Worm (Caenorhabditis elegans) whole organism, L2 larva: ENCODE data around the gene F38B2.2.
A peak's percentile ranks its signal among the peaks of the same experiment; 100 is the strongest.

ENCODE experiments used
- C34F6.9 ChIP-seq: fragments of 150-350 bp; optimal IDR thresholded peaks from 2 replicates; lab custom pipeline; 2014; ENCODE audit warnings: missing biosample characterization, missing genetic modification characterization
- F13H6.1 ChIP-seq: sonication (generic microtip); optimal IDR thresholded peaks from 2 replicates; lab custom pipeline; 2016; ENCODE audit warnings: missing genetic modification characterization, missing compliant biosample characterization
- R02D3.7 ChIP-seq: fragments of 150-350 bp; optimal IDR thresholded peaks from 2 replicates; lab custom pipeline; 2014; ENCODE audit warnings: missing biosample characterization, missing genetic modification characterization
- Y55F3AM.14 ChIP-seq: fragments of 200-800 bp; sonication (Bioruptor generic); optimal IDR thresholded peaks from 2 replicates; lab custom pipeline; 2018; ENCODE audit warnings: mild to moderate bottlenecking, missing genetic modification characterization, missing compliant biosample characterization
- ZK546.5 ChIP-seq: sonication (generic microtip); optimal IDR thresholded peaks from 2 replicates; lab custom pipeline; 2017; ENCODE audit warnings: missing biosample characterization, missing genetic modification characterization
- alr-1 ChIP-seq: fragments of 150-350 bp; optimal IDR thresholded peaks from 2 replicates; lab custom pipeline; 2014; ENCODE audit warnings: missing biosample characterization, missing genetic modification characterization
- aly-2 ChIP-seq: fragments of 150-350 bp; optimal IDR thresholded peaks from 2 replicates; lab custom pipeline; 2014; ENCODE audit warnings: missing biosample characterization, missing genetic modification characterization
- ama-1 ChIP-seq: fragments of 150-350 bp; optimal IDR thresholded peaks from 2 replicates; lab custom pipeline; 2018; ENCODE audit warnings: inconsistent platforms
- blmp-1 ChIP-seq: sonication (generic microtip); optimal IDR thresholded peaks from 2 replicates; lab custom pipeline; 2017; ENCODE audit warnings: missing genetic modification characterization, mild to moderate bottlenecking, missing compliant biosample characterization, antibody characterized with exemption, moderate library complexity; ENCODE audit not compliant: insufficient read depth
- ceh-16 ChIP-seq: fragments of 150-350 bp; optimal IDR thresholded peaks from 2 replicates; lab custom pipeline; 2014; ENCODE audit warnings: missing biosample characterization, missing genetic modification characterization
- ceh-82 ChIP-seq: fragments of 150-350 bp; optimal IDR thresholded peaks from 2 replicates; lab custom pipeline; 2014; ENCODE audit warnings: missing biosample characterization, missing genetic modification characterization
- crh-2 ChIP-seq: sonication (generic microtip); optimal IDR thresholded peaks from 2 replicates; lab custom pipeline; 2017; ENCODE audit warnings: missing biosample characterization, missing genetic modification characterization
- dmd-4 ChIP-seq: sonication (generic microtip); optimal IDR thresholded peaks from 2 replicates; lab custom pipeline; 2017; ENCODE audit warnings: missing biosample characterization, missing genetic modification characterization
- egl-27 ChIP-seq: sonication (generic microtip); optimal IDR thresholded peaks from 3 replicates; lab custom pipeline; 2017; ENCODE audit warnings: missing biosample characterization, missing genetic modification reagents, missing genetic modification characterization
- elt-1 ChIP-seq: fragments of 150-350 bp; optimal IDR thresholded peaks from 2 replicates; lab custom pipeline; 2014; ENCODE audit warnings: missing biosample characterization, missing genetic modification characterization
- elt-3 ChIP-seq: sonication (generic microtip); optimal IDR thresholded peaks from 2 replicates; lab custom pipeline; 2017; ENCODE audit warnings: missing biosample characterization, missing genetic modification characterization
- fos-1 ChIP-seq: fragments of 150-350 bp; optimal IDR thresholded peaks from 2 replicates; lab custom pipeline; 2014; ENCODE audit warnings: missing biosample characterization, missing genetic modification characterization
- gmeb-1 ChIP-seq: fragments of 150-350 bp; optimal IDR thresholded peaks from 2 replicates; lab custom pipeline; 2014; ENCODE audit warnings: missing biosample characterization, missing genetic modification characterization
- lin-11 ChIP-seq: fragments of 150-350 bp; sonication (generic microtip); optimal IDR thresholded peaks from 2 replicates; lab custom pipeline; 2014; ENCODE audit warnings: missing biosample characterization, missing genetic modification characterization, inconsistent platforms, mixed read lengths
- lin-13 ChIP-seq: fragments of 150-350 bp; optimal IDR thresholded peaks from 2 replicates; lab custom pipeline; 2014; ENCODE audit warnings: missing biosample characterization, missing genetic modification reagents, missing genetic modification characterization
- lin-39 ChIP-seq: fragments of 150-350 bp; optimal IDR thresholded peaks from 2 replicates; lab custom pipeline; 2014; ENCODE audit warnings: missing biosample characterization, missing genetic modification reagents, missing genetic modification characterization
- lsy-2 ChIP-seq, 2 experiments: fragments of 150-350 bp in 1 of 2; sonication (generic microtip) in 1 of 2; optimal IDR thresholded peaks; 2 replicates each; lab custom pipeline; 2014 to 2017; ENCODE audit warnings: missing biosample characterization in 2 of 2, missing genetic modification characterization in 2 of 2
- mab-5 ChIP-seq: fragments of 150-350 bp; optimal IDR thresholded peaks from 2 replicates; lab custom pipeline; 2014; ENCODE audit warnings: missing biosample characterization, missing genetic modification characterization
- mbf-1 ChIP-seq: sonication (generic microtip); optimal IDR thresholded peaks from 2 replicates; lab custom pipeline; 2017; ENCODE audit warnings: missing biosample characterization, missing genetic modification characterization
- mdl-1 ChIP-seq, 2 experiments: fragments of 150-350 bp in 1 of 2; sonication (generic microtip) in 1 of 2; optimal IDR thresholded peaks; 2 replicates each; lab custom pipeline; 2017; ENCODE audit warnings: missing biosample characterization in 2 of 2, missing genetic modification characterization in 2 of 2
- nhr-10 ChIP-seq: sonication (generic microtip); optimal IDR thresholded peaks from 2 replicates; lab custom pipeline; 2017; ENCODE audit warnings: missing biosample characterization, missing genetic modification characterization
- nhr-11 ChIP-seq: fragments of 150-350 bp; optimal IDR thresholded peaks from 2 replicates; lab custom pipeline; 2014; ENCODE audit warnings: missing biosample characterization, missing genetic modification characterization
- nhr-12 ChIP-seq: fragments of 150-350 bp; optimal IDR thresholded peaks from 2 replicates; lab custom pipeline; 2014; ENCODE audit warnings: missing biosample characterization, missing genetic modification characterization
- nhr-129 ChIP-seq: fragments of 150-350 bp; optimal IDR thresholded peaks from 2 replicates; lab custom pipeline; 2014; ENCODE audit warnings: missing biosample characterization, missing genetic modification characterization
- nhr-21 ChIP-seq: fragments of 150-350 bp; optimal IDR thresholded peaks from 2 replicates; lab custom pipeline; 2014; ENCODE audit warnings: missing biosample characterization, missing genetic modification characterization
- nhr-23 ChIP-seq: fragments of 150-350 bp; optimal IDR thresholded peaks from 2 replicates; lab custom pipeline; 2014; ENCODE audit warnings: missing biosample characterization, missing genetic modification reagents, missing genetic modification characterization
- nhr-237 ChIP-seq: fragments of 150-350 bp; optimal IDR thresholded peaks from 2 replicates; lab custom pipeline; 2014; ENCODE audit warnings: missing biosample characterization, missing genetic modification characterization
- nhr-25 ChIP-seq: fragments of 150-350 bp; sonication (generic microtip); optimal IDR thresholded peaks from 3 replicates; lab custom pipeline; 2014; ENCODE audit warnings: missing biosample characterization, missing genetic modification characterization
- nhr-6 ChIP-seq: fragments of 150-350 bp; optimal IDR thresholded peaks from 2 replicates; lab custom pipeline; 2014; ENCODE audit warnings: missing biosample characterization, missing genetic modification characterization
- nhr-77 ChIP-seq: fragments of 150-350 bp; optimal IDR thresholded peaks from 2 replicates; lab custom pipeline; 2014; ENCODE audit warnings: missing biosample characterization, missing genetic modification characterization
- peb-1 ChIP-seq: fragments of 150-350 bp; optimal IDR thresholded peaks from 2 replicates; lab custom pipeline; 2014; ENCODE audit warnings: missing biosample characterization, missing genetic modification characterization
- sem-4 ChIP-seq: fragments of 150-350 bp; optimal IDR thresholded peaks from 2 replicates; lab custom pipeline; 2014; ENCODE audit warnings: missing biosample characterization, missing genetic modification reagents, missing genetic modification characterization
- skn-1 ChIP-seq: sonication (generic microtip); optimal IDR thresholded peaks from 2 replicates; lab custom pipeline; 2017; ENCODE audit warnings: missing biosample characterization, missing genetic modification characterization
- sma-3 ChIP-seq: sonication (generic microtip); optimal IDR thresholded peaks from 2 replicates; lab custom pipeline; 2016; ENCODE audit warnings: missing genetic modification reagents, missing genetic modification characterization, missing compliant biosample characterization
- sma-9 ChIP-seq, 2 experiments: fragments of 150-350 bp in 1 of 2; sonication (generic microtip) in 1 of 2; optimal IDR thresholded peaks; 2 replicates each; lab custom pipeline; 2014 to 2016; ENCODE audit warnings: missing genetic modification characterization in 2 of 2, mild to moderate bottlenecking in 1 of 2, missing biosample characterization in 1 of 2, missing compliant biosample characterization in 1 of 2, missing genetic modification reagents in 1 of 2, moderate library complexity in 1 of 2
- snpc-4 ChIP-seq: fragments of 150-350 bp; optimal IDR thresholded peaks from 2 replicates; lab custom pipeline; 2014; ENCODE audit warnings: missing biosample characterization, missing genetic modification characterization
- unc-39 ChIP-seq: fragments of 150-350 bp; optimal IDR thresholded peaks from 2 replicates; lab custom pipeline; 2014; ENCODE audit warnings: missing biosample characterization, missing genetic modification characterization
- unc-55 ChIP-seq: fragments of 150-350 bp; sonication (generic microtip); optimal IDR thresholded peaks from 3 replicates; lab custom pipeline; 2014; ENCODE audit warnings: missing biosample characterization, missing genetic modification reagents, missing genetic modification characterization
- unc-62 ChIP-seq: fragments of 150-350 bp; optimal IDR thresholded peaks from 2 replicates; lab custom pipeline; 2014; ENCODE audit warnings: missing biosample characterization, missing genetic modification reagents, missing genetic modification characterization
- zag-1 ChIP-seq: fragments of 150-350 bp; optimal IDR thresholded peaks from 2 replicates; lab custom pipeline; 2014; ENCODE audit warnings: missing biosample characterization, missing genetic modification characterization
- ztf-1 ChIP-seq: fragments of 200-800 bp; sonication (Bioruptor generic); conservative IDR thresholded peaks from 2 replicates; pipeline ENCODE4 v1.3.6; 2022; ENCODE audit warnings: missing genetic modification characterization, missing compliant biosample characterization
- ztf-11 ChIP-seq: sonication (generic microtip); optimal IDR thresholded peaks from 2 replicates; lab custom pipeline; 2017; ENCODE audit warnings: missing biosample characterization, missing genetic modification characterization
- ztf-4 ChIP-seq: fragments of 150-350 bp; optimal IDR thresholded peaks from 2 replicates; lab custom pipeline; 2014; ENCODE audit warnings: missing biosample characterization, missing genetic modification characterization

Gene F38B2.2

ce11 chrX:11299642-11300307 is 20.6 kb upstream of the F38B2.2 start, which contains the start of the genes snrp-40.1 and F08G12.3:
snrp-40.1 (minus strand) TSS chrX:11299784.
F08G12.3 (plus strand) TSS chrX:11300257.
- TF ChIP-seq sem-4 (tag; lab: Kevin White, UChicago) (peak; percentile 62), nhr-6 (tag; lab: Kevin White, UChicago) (peak; percentile 18), ztf-4 (peak; percentile 59), peb-1 (tag; lab: Kevin White, UChicago) (peak; percentile 87), mab-5 (tag; lab: Kevin White, UChicago) (peak; percentile 59), elt-1 (tag; lab: Kevin White, UChicago) (no peak), ZK546.5 (no peak), alr-1 (tag; lab: Kevin White, UChicago) (no peak), aly-2 (tag; lab: Kevin White, UChicago) (no peak), mbf-1 (tag; lab: Kevin White, UChicago) (no peak), nhr-21 (tag; lab: Kevin White, UChicago) (peak; percentile 37), nhr-25 (tag; lab: Kevin White, UChicago) (peak; percentile 78), gmeb-1 (tag; lab: Kevin White, UChicago) (peak; percentile 46), nhr-11 (tag; lab: Kevin White, UChicago) (no peak), nhr-237 (tag; lab: Kevin White, UChicago) (no peak), ama-1 (lab: Kevin White, UChicago) (no peak), snpc-4 (tag; lab: Kevin White, UChicago) (peak; percentile 72), unc-62 (GFP tag; lab: Kevin White, UChicago) (no peak), nhr-12 (tag; lab: Kevin White, UChicago) (no peak), unc-39 (tag; lab: Kevin White, UChicago) (no peak), lin-13 (GFP tag; lab: Kevin White, UChicago) (peak; percentile 85), zag-1 (tag; lab: Kevin White, UChicago) (peak; percentile 71), mdl-1 (tag; optimal IDR thresholded peaks at IDR 0.05; lab: Kevin White, UChicago) (peak; percentile 20 to 53), elt-3 (tag; lab: Kevin White, UChicago) (no peak), nhr-23 (tag; lab: Kevin White, UChicago) (no peak), nhr-129 (peak; percentile 90), unc-55 (GFP tag; lab: Kevin White, UChicago) (peak; percentile 87), ztf-1 (GFP tag; lab: Robert Waterston, UW) (no peak), nhr-77 (tag; lab: Kevin White, UChicago) (no peak), sma-3 (GFP tag; lab: Kevin White, UChicago) (peak; percentile 59), lin-39 (no peak), ztf-11 (tag; lab: Kevin White, UChicago) (no peak), lin-11 (peak; percentile 61), C34F6.9 (tag; lab: Kevin White, UChicago) (peak; percentile 94), nhr-10 (tag; lab: Kevin White, UChicago) (no peak), lsy-2 (tag; optimal IDR thresholded peaks at IDR 0.05; lab: Kevin White, UChicago) (peak; percentile 36 to 78), R02D3.7 (tag; lab: Kevin White, UChicago) (no peak), Y55F3AM.14 (GFP tag; lab: Kevin White, UChicago) (peak; percentile 31), ceh-82 (tag; lab: Kevin White, UChicago) (no peak), crh-2 (tag; lab: Kevin White, UChicago) (peak; percentile 89), F13H6.1 (tag; lab: Kevin White, UChicago) (peak; percentile 89), sma-9 (GFP tag; optimal IDR thresholded peaks at IDR 0.05; lab: Kevin White, UChicago) (peak; percentile 82), sma-9 (tag; optimal IDR thresholded peaks at IDR 0.05; lab: Kevin White, UChicago) (no peak), skn-1 (tag; lab: Kevin White, UChicago) (no peak), egl-27 (tag; lab: Kevin White, UChicago) (no peak), fos-1 (tag; lab: Kevin White, UChicago) (peak; percentile 86), ceh-16 (tag; lab: Kevin White, UChicago) (no peak), blmp-1 (tag; lab: Kevin White, UChicago) (no peak), dmd-4 (tag; lab: Kevin White, UChicago) (no peak)
